Worm (Caenorhabditis elegans) whole organism, L4 larva: Measurements from ENCODE around the gene Y45F10B.8.

Experiments
- D1046.2 ChIP-seq: fragments of 200-800 bp; sonication (Bioruptor generic); IDR thresholded peaks from 2 replicates; pipeline ENCODE4 v1.3.6; 2022; ENCODE audit warnings: missing genetic modification characterization, missing compliant biosample characterization
- R02D3.7 ChIP-seq: fragments of 150-350 bp; sonication (generic microtip); optimal IDR thresholded peaks from 3 replicates; lab custom pipeline; 2014; ENCODE audit warnings: missing biosample characterization, missing genetic modification characterization
- T20F7.1 ChIP-seq: fragments of 200-800 bp; sonication (Bioruptor generic); optimal IDR thresholded peaks from 2 replicates; lab custom pipeline; 2018; ENCODE audit warnings: mild to moderate bottlenecking, missing genetic modification characterization, missing compliant biosample characterization
- Y75B8A.6 ChIP-seq: fragments of 200-800 bp; sonication (Bioruptor generic); IDR thresholded peaks from 2 replicates; pipeline ENCODE4 v1.3.6; 2022; ENCODE audit warnings: missing genetic modification reagents, missing genetic modification characterization, missing compliant biosample characterization
- aha-1 ChIP-seq: fragments of 150-350 bp; peaks from one replicate; lab custom pipeline; 2014; ENCODE audit warnings: missing biosample characterization, missing genetic modification characterization
- ceh-44 ChIP-seq: fragments of 200-800 bp; sonication (Bioruptor generic); IDR thresholded peaks from 2 replicates; pipeline ENCODE4 v1.3.6; 2022; ENCODE audit warnings: missing genetic modification reagents, missing genetic modification characterization, missing compliant biosample characterization
- ceh-82 ChIP-seq: sonication (generic microtip); optimal IDR thresholded peaks from 2 replicates; lab custom pipeline; 2017; ENCODE audit warnings: missing biosample characterization, missing genetic modification characterization
- ces-1 ChIP-seq: fragments of 150-350 bp; sonication (generic microtip); optimal IDR thresholded peaks from 4 replicates; lab custom pipeline; 2014; ENCODE audit warnings: missing biosample characterization, missing genetic modification reagents, missing genetic modification characterization
- ctbp-1 ChIP-seq: fragments of 200-800 bp; sonication (Bioruptor generic); IDR thresholded peaks from 2 replicates; pipeline ENCODE4 v1.3.6; 2022; ENCODE audit warnings: missing genetic modification reagents, missing genetic modification characterization, missing compliant biosample characterization
- dmd-9 ChIP-seq: fragments of 200-800 bp; sonication (Bioruptor generic); IDR thresholded peaks from 2 replicates; pipeline ENCODE4 v1.3.6; 2022; ENCODE audit warnings: missing genetic modification reagents, missing genetic modification characterization, missing compliant biosample characterization
- duxl-1 ChIP-seq: sonication (generic microtip); optimal IDR thresholded peaks from 2 replicates; lab custom pipeline; 2016; ENCODE audit warnings: mild to moderate bottlenecking, missing genetic modification characterization, moderate library complexity, missing compliant biosample characterization; ENCODE audit not compliant: poor library complexity
- egl-43 ChIP-seq: fragments of 200-800 bp; sonication (Bioruptor generic); IDR thresholded peaks from 2 replicates; pipeline ENCODE4 v1.3.6; 2022; ENCODE audit warnings: missing genetic modification reagents, missing genetic modification characterization, missing compliant biosample characterization
- fkh-10 ChIP-seq: fragments of 150-350 bp; optimal IDR thresholded peaks from 2 replicates; lab custom pipeline; 2014; ENCODE audit warnings: missing biosample characterization, missing genetic modification reagents, missing genetic modification characterization
- gei-8 ChIP-seq: fragments of 200-800 bp; sonication (Bioruptor generic); optimal IDR thresholded peaks from 2 replicates; lab custom pipeline; 2018; ENCODE audit warnings: mild to moderate bottlenecking, missing genetic modification characterization, missing compliant biosample characterization
- hif-1 ChIP-seq, 2 experiments: sonication (generic microtip); optimal IDR thresholded peaks; 2 replicates each; lab custom pipeline; 2016 to 2017; ENCODE audit warnings: missing compliant biosample characterization in 2 of 2, missing genetic modification characterization in 2 of 2, missing genetic modification reagents in 2 of 2, missing genotype in 2 of 2, mild to moderate bottlenecking in 1 of 2
- hlh-30 ChIP-seq: sonication (generic microtip); optimal IDR thresholded peaks from 2 replicates; lab custom pipeline; 2017; ENCODE audit warnings: antibody characterized with exemption, mild to moderate bottlenecking, missing genetic modification characterization, missing compliant biosample characterization; ENCODE audit not compliant: insufficient read depth
- hmg-1.1 ChIP-seq: fragments of 200-800 bp; sonication (Bioruptor generic); IDR thresholded peaks from 2 replicates; pipeline ENCODE4 v1.3.6; 2022; ENCODE audit warnings: missing genetic modification reagents, missing genetic modification characterization, missing compliant biosample characterization
- jun-1 ChIP-seq: fragments of 150-350 bp; optimal IDR thresholded peaks from 2 replicates; lab custom pipeline; 2014; ENCODE audit warnings: missing biosample characterization, missing genetic modification reagents, missing genetic modification characterization
- lin-13 ChIP-seq: fragments of 150-350 bp; optimal IDR thresholded peaks from 2 replicates; lab custom pipeline; 2014; ENCODE audit warnings: missing biosample characterization, missing genetic modification reagents, missing genetic modification characterization
- lir-3 ChIP-seq: sonication (generic microtip); optimal IDR thresholded peaks from 2 replicates; lab custom pipeline; 2016; ENCODE audit warnings: mild to moderate bottlenecking, missing genetic modification characterization, missing compliant biosample characterization
- lsy-2 ChIP-seq, 2 experiments: fragments of 150-350 bp in 1 of 2; sonication (generic microtip) in 1 of 2; optimal IDR thresholded peaks; 2 replicates each; lab custom pipeline; 2014 to 2017; ENCODE audit warnings: missing biosample characterization in 2 of 2, missing genetic modification characterization in 2 of 2
- nhr-111 ChIP-seq: fragments of 200-800 bp; sonication (Bioruptor generic); optimal IDR thresholded peaks from 2 replicates; lab custom pipeline; 2018; ENCODE audit warnings: mild to moderate bottlenecking, missing genetic modification characterization, missing compliant biosample characterization
- nhr-25 ChIP-seq: sonication (generic microtip); optimal IDR thresholded peaks from 2 replicates; lab custom pipeline; 2017; ENCODE audit warnings: missing genetic modification characterization, mild to moderate bottlenecking, missing compliant biosample characterization, antibody characterized with exemption, moderate library complexity, borderline replicate concordance; ENCODE audit not compliant: insufficient read depth
- nhr-76 ChIP-seq: fragments of 150-350 bp; optimal IDR thresholded peaks from 2 replicates; lab custom pipeline; 2014; ENCODE audit warnings: missing biosample characterization, missing genetic modification characterization
- php-3 ChIP-seq: fragments of 200-800 bp; sonication (Bioruptor generic); IDR thresholded peaks from 2 replicates; pipeline ENCODE4 v1.3.6; 2022; ENCODE audit warnings: missing genetic modification reagents, missing genetic modification characterization, missing compliant biosample characterization
- saeg-2 ChIP-seq: fragments of 200-800 bp; sonication (Bioruptor generic); IDR thresholded peaks from 2 replicates; pipeline ENCODE4 v1.3.6; 2022; ENCODE audit warnings: missing genetic modification reagents, missing genetic modification characterization, missing compliant biosample characterization
- sdz-12 ChIP-seq: fragments of 200-800 bp; sonication (Bioruptor generic); optimal IDR thresholded peaks from 2 replicates; lab custom pipeline; 2018; ENCODE audit warnings: mild to moderate bottlenecking, missing genetic modification characterization, missing compliant biosample characterization
- set-16 ChIP-seq: fragments of 200-800 bp; sonication (Bioruptor generic); IDR thresholded peaks from 2 replicates; pipeline ENCODE4 v1.3.6; 2022; ENCODE audit warnings: missing genetic modification reagents, missing genetic modification characterization, missing compliant biosample characterization
- skn-1 ChIP-seq: fragments of 150-350 bp; optimal IDR thresholded peaks from 2 replicates; lab custom pipeline; 2014; ENCODE audit warnings: missing biosample characterization, missing genetic modification characterization
- spr-1 ChIP-seq: sonication (generic microtip); optimal IDR thresholded peaks from 2 replicates; lab custom pipeline; 2016; ENCODE audit warnings: mild to moderate bottlenecking, missing genetic modification characterization, missing compliant biosample characterization
- tra-1 ChIP-seq: fragments of 200-800 bp; sonication (Bioruptor generic); IDR thresholded peaks from 2 replicates; pipeline ENCODE4 v1.3.6; 2022; ENCODE audit warnings: missing genetic modification reagents, missing genetic modification characterization, missing compliant biosample characterization
- unc-39 ChIP-seq: sonication (generic microtip); optimal IDR thresholded peaks from 2 replicates; lab custom pipeline; 2017; ENCODE audit warnings: missing biosample characterization, missing genetic modification characterization
- unc-62 ChIP-seq, 3 experiments: fragments of 150-350 bp in 1 of 3; sonication (generic microtip); optimal IDR thresholded peaks in 2 of 3; peaks in 1 of 3; 1 replicate in 1 of 3; 2 replicates in 2 of 3; lab custom pipeline; 2014 to 2017; ENCODE audit warnings: missing biosample characterization in 3 of 3, missing genetic modification characterization in 3 of 3, missing genetic modification reagents in 3 of 3, missing genotype in 1 of 3
- zfp-3 ChIP-seq: fragments of 200-800 bp; sonication (Bioruptor generic); conservative IDR thresholded peaks from 2 replicates; pipeline ENCODE4 v1.3.6; 2022; ENCODE audit warnings: missing genetic modification reagents, missing genetic modification characterization, missing compliant biosample characterization
- zip-2 ChIP-seq: fragments of 150-350 bp; optimal IDR thresholded peaks from 2 replicates; lab custom pipeline; 2014; ENCODE audit warnings: missing biosample characterization, missing genetic modification characterization

Gene Y45F10B.8

DNA sequence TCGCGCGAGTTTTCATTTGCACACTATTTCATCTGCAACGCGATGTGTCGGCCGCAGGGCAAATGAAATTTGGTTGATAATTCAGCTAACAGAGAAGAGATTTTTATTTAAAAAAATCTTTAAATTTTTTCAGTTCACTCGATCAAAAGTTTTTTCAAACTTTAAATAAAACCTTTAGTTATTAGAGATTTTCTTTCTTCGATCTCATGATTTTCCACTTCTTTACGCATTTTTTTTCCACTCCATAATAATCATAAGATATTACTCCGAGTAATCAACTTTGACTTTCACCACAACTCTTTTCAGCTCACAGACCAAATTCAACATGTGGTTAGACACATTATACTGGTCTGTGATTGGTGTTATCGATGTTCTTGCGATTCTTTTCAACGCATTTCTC, 3.3 kb downstream of the Y45F10B.8 start, which contains the start of gene srd-10:
Gene srd-10 (plus strand): TSS at position 301 of the 400 bp plus-strand sequence.
- TF ChIP-seq nhr-25 (tag; lab: Kevin White, UChicago) (no peak), aha-1 (tag; lab: Kevin White, UChicago) (peak; percentile 46), D1046.2 (no peak), ctbp-1 (GFP tag; lab: Robert Waterston, UW) (no peak), skn-1 (tag; lab: Kevin White, UChicago) (no peak), spr-1 (tag; lab: Kevin White, UChicago) (no peak), Y75B8A.6 (GFP tag; lab: Robert Waterston, UW) (no peak)

DNA sequence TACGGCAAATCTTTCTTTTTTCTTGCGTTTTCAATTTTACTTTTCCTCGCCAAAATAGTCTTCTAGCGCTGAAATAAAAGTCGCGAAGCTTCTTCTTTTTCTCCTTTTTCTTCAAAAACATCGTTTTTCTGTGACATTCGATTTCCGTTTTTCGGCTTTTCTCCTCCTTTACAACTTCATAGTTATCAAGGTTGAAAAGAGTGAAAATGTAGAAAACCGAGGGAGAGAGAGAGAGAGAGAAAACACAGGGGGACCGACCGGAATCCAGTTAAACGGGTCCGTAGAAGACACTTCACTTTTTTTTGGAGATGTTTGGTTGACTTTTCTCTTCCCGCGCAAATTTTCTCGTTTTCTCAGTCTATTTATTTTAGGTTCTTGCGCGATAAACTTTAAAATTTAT, 13.8 kb downstream of the Y45F10B.8 start:
- TF ChIP-seq egl-43 (GFP tag; lab: Robert Waterston, UW) (no peak), fkh-10 (peak; percentile 77)

DNA sequence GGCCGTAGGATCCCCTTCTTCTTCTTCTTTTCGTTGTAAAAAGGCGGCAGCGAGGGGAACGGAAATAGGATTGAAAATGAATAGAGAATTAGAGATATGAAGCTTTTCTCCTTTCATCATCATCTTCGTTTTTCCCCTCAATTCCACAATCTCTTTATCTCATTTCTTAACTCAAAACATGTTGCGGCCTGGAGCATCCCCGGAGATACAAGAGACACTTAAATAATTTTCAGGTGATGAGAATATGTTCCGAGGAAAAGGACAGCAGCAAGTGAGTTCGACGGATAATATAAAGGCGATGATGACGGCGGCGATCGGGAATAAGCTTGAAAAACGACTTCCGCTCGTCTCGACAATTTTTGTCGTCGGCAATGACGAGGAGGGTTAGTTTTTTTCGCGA, 16.4 kb downstream of the Y45F10B.8 start, which contains the start of the genes Y45F10B.13 and qui-1:
Gene Y45F10B.13 (minus strand): TSS at position 101 of the 400 bp plus-strand sequence.
Gene qui-1 (plus strand): TSS at position 233 of the 400 bp plus-strand sequence.
- no peak for TF ChIP-seq lir-3 (tag; lab: Kevin White, UChicago)
- TF ChIP-seq ces-1, result no peak
- no peak for TF ChIP-seq dmd-9 (GFP tag; lab: Robert Waterston, UW)
- no peak for TF ChIP-seq unc-39 (tag; lab: Kevin White, UChicago)
- no peak for TF ChIP-seq duxl-1 (tag; lab: Kevin White, UChicago)
- TF ChIP-seq R02D3.7 (tag; lab: Kevin White, UChicago), result no peak
- no peak for TF ChIP-seq tra-1 (GFP tag; lab: Robert Waterston, UW)
- no peak for TF ChIP-seq fkh-10
- peak; percentile 47 for TF ChIP-seq aha-1 (tag; lab: Kevin White, UChicago)
- TF ChIP-seq, all 104 proteins: peak for 1

DNA sequence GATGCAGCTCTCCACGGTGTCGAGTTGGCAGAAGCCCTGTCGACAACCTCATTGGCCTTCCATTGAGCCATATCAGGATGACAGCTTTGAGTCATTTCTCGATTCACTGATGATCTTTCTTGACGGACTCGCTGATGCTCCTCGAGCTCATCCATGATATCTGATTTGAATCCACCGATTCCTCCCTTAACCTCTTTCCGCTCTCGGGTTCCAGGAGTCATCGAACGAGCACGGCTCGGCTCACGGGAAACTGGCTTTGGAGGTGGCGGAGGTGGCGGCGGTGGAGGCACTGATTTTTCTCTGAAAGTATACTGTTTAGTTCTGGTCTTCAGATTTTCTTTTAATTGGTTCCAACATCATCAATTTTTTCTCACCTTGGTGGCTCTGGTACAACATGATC, 19.1 kb downstream of the Y45F10B.8 start:
- TF ChIP-seq hif-1 (tag; optimal IDR thresholded peaks at IDR 0.05; lab: Kevin White, UChicago) (no peak), hmg-1.1 (GFP tag; lab: Robert Waterston, UW) (no peak), aha-1 (tag; lab: Kevin White, UChicago) (peak; percentile 25), ceh-82 (no peak), set-16 (peak; percentile 60; the same call in 1 of the 2 replicates), nhr-111 (GFP tag; lab: Kevin White, UChicago) (no peak), hlh-30 (tag; lab: Kevin White, UChicago) (no peak)

DNA sequence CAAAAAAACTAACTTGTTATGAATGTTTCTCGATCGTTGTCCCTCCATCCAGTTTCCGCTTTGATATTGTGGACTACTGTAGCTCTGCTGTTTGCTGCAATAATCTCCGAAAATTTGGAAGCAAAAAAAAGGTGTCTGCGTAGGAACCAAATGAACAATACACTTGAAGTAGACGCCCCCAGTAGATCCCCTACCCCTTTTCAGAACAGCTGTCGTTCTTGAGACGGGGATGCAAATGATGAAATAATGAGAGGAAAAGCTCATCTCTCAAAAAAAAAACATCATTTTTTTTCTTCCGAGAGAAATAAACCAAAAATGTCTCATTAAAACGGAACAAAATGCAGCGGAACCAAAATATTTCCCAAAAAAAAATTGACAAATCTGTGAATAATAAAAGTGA, 20.7 kb downstream of the Y45F10B.8 start:
- TF ChIP-seq sdz-12 (GFP tag; lab: Kevin White, UChicago) (no peak), hlh-30 (tag; lab: Kevin White, UChicago) (no peak), gei-8 (no peak)

DNA sequence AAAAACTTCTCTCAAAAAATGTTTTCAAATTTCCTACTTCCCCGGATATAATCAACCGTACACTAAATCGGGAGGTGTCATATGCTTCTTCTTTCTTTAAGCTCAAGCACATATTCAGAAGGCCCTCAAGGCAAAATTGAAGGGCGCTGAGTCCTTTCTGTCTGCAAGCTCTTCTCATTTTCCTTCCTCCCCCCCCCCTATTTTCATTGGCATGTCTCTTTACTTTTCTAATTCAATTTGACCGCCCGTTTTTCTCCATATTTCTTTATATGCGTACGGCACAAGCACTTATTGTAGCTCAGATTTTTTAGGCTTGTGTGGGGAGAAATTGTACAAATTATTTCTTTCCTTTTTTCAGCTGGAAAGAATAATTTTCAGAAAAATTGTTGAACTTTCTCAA, 22.6 kb downstream of the Y45F10B.8 start:
- no peak for TF ChIP-seq ceh-44
- TF ChIP-seq fkh-10, result peak; percentile 17

DNA sequence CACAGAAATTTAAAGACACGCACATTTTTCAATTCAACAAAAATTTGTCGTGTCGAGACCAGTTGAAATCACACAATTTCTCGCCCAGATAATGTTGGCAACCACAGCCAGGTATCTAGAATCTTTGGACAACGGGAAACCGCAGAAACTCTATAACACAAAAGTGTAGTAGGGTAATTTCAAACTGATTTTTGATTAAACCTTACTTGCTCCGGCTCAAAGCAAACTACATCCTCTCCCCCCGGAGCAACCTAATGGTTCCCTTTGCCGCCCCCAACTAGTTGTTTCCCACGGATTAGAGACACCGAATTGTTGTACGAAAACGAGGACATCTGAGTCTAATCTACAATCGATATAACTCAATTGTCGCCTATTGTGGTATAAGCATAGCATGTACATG, 23.7 kb downstream of the Y45F10B.8 start:
- TF ChIP-seq R02D3.7 (tag; lab: Kevin White, UChicago) (no peak), unc-62 (GFP tag; optimal IDR thresholded peaks at IDR 0.05 in 1 of 2; lab: Kevin White, UChicago) (no peak), unc-62 (tag; optimal IDR thresholded peaks at IDR 0.05; lab: Kevin White, UChicago) (no peak), php-3 (GFP tag; lab: Robert Waterston, UW) (no peak), saeg-2 (GFP tag; lab: Robert Waterston, UW) (no peak), hif-1 (tag; optimal IDR thresholded peaks at IDR 0.05; lab: Kevin White, UChicago) (no peak), nhr-76 (tag; lab: Kevin White, UChicago) (no peak), lsy-2 (tag; optimal IDR thresholded peaks at IDR 0.05; lab: Kevin White, UChicago) (no peak), zfp-3 (GFP tag; lab: Robert Waterston, UW) (no peak), lin-13 (GFP tag; lab: Kevin White, UChicago) (no peak), zip-2 (tag; lab: Kevin White, UChicago) (no peak), skn-1 (tag; lab: Kevin White, UChicago) (no peak), jun-1 (tag; lab: Kevin White, UChicago) (no peak), T20F7.1 (no peak)
